Fruit fly (Drosophila melanogaster) whole organism, embryonic: ENCODE measurements around the gene DnaJ-H.

ENCODE experiments used
- Adf1 ChIP-seq: fragments of 200-800 bp; sonication (Bioruptor generic); IDR thresholded peaks from 2 replicates; pipeline ENCODE4 v1.3.6; 2022; ENCODE audit warnings: missing biosample characterization, missing genetic modification characterization
- Asciz ChIP-seq: fragments of 200-800 bp; sonication (Bioruptor generic); optimal IDR thresholded peaks from 2 replicates; lab custom pipeline; 2017; ENCODE audit warnings: missing biosample characterization, mild to moderate bottlenecking, missing genetic modification characterization, missing genetic modification reagents
- CG10209 ChIP-seq: fragments of 200-800 bp; sonication (Bioruptor generic); optimal IDR thresholded peaks from 3 replicates; lab custom pipeline; 2017; ENCODE audit warnings: missing biosample characterization, mild to moderate bottlenecking, missing genetic modification characterization, missing genetic modification reagents
- CG10543 ChIP-seq: fragments of 200-800 bp; sonication (Bioruptor generic); optimal IDR thresholded peaks from 3 replicates; lab custom pipeline; 2017; ENCODE audit warnings: missing biosample characterization, mild to moderate bottlenecking, missing genetic modification characterization, moderate library complexity
- CG11504 ChIP-seq: fragments of 200-800 bp; sonication (Bioruptor generic); optimal IDR thresholded peaks from 3 replicates; lab custom pipeline; 2019; ENCODE audit warnings: missing biosample characterization, mild to moderate bottlenecking, missing genetic modification characterization, moderate library complexity
- CG14014 ChIP-seq: fragments of 200-800 bp; sonication (Bioruptor generic); IDR thresholded peaks from 2 replicates; pipeline ENCODE4 v1.3.6; 2022; ENCODE audit warnings: missing biosample characterization, missing genetic modification characterization
- CG17328 ChIP-seq: fragments of 200-800 bp; sonication (Bioruptor generic); IDR thresholded peaks from 2 replicates; pipeline ENCODE4 v1.3.6; 2022; ENCODE audit warnings: missing biosample characterization, missing genetic modification characterization
- CG17361 ChIP-seq: fragments of 200-800 bp; sonication (Bioruptor generic); IDR thresholded peaks from 3 replicates; pipeline ENCODE4 v1.3.6; 2022; ENCODE audit warnings: missing biosample characterization, missing genetic modification characterization
- CG18599 ChIP-seq: fragments of 200-800 bp; sonication (Bioruptor generic); optimal IDR thresholded peaks from 3 replicates; lab custom pipeline; 2017; ENCODE audit warnings: missing biosample characterization, missing genetic modification characterization, mild to moderate bottlenecking, moderate library complexity, missing genetic modification reagents
- CG3065 ChIP-seq: fragments of 200-800 bp; sonication (Bioruptor generic); optimal IDR thresholded peaks from 2 replicates; lab custom pipeline; 2016; ENCODE audit warnings: missing biosample characterization, missing genetic modification characterization
- CG3726 ChIP-seq: fragments of 200-800 bp; sonication (Bioruptor generic); IDR thresholded peaks from 3 replicates; pipeline ENCODE4, ENCODE4 v1.3.6; 2022; ENCODE audit warnings: missing biosample characterization, missing genetic modification characterization
- CG43689 ChIP-seq: fragments of 200-800 bp; sonication (Bioruptor generic); IDR thresholded peaks from 2 replicates; pipeline ENCODE4 v1.3.6; 2022; ENCODE audit warnings: missing biosample characterization, missing genetic modification characterization
- CG4730 ChIP-seq: fragments of 200-800 bp; sonication (Bioruptor generic); IDR thresholded peaks from 2 replicates; pipeline ENCODE4 v1.3.6; 2022; ENCODE audit warnings: missing biosample characterization, missing genetic modification characterization
- CG5180 ChIP-seq: fragments of 200-800 bp; sonication (Bioruptor generic); optimal IDR thresholded peaks from 3 replicates; lab custom pipeline; 2017; ENCODE audit warnings: missing biosample characterization, missing genetic modification characterization, mild to moderate bottlenecking, moderate library complexity, missing genetic modification reagents
- CG6813 ChIP-seq: fragments of 200-800 bp; sonication (Bioruptor generic); optimal IDR thresholded peaks from 2 replicates; lab custom pipeline; 2017; ENCODE audit warnings: missing biosample characterization, missing genetic modification characterization, mild to moderate bottlenecking, moderate library complexity, missing genetic modification reagents
- CG8359 ChIP-seq: fragments of 200-800 bp; sonication (Bioruptor generic); optimal IDR thresholded peaks from 2 replicates; lab custom pipeline; 2017; ENCODE audit warnings: missing biosample characterization, mild to moderate bottlenecking, missing genetic modification characterization, borderline replicate concordance
- CG9215 ChIP-seq: fragments of 200-800 bp; sonication (Bioruptor generic); IDR thresholded peaks from 2 replicates; pipeline ENCODE4 v1.3.6; 2022; ENCODE audit warnings: missing biosample characterization, missing genetic modification characterization
- CG9727 ChIP-seq: fragments of 200-800 bp; sonication (Bioruptor generic); optimal IDR thresholded peaks from 3 replicates; lab custom pipeline; 2017; ENCODE audit warnings: missing biosample characterization, mild to moderate bottlenecking, missing genetic modification characterization
- Doc3 ChIP-seq: fragments of 200-800 bp; sonication (Bioruptor generic); IDR thresholded peaks from 3 replicates; pipeline ENCODE4 v1.3.6; 2022; ENCODE audit warnings: missing biosample characterization, missing genetic modification characterization; ENCODE audit not compliant: partially characterized antibody
- Dref ChIP-seq: fragments of 200-800 bp; sonication (Bioruptor generic); IDR thresholded peaks from 2 replicates; pipeline ENCODE4 v1.3.6; 2022; ENCODE audit warnings: missing biosample characterization, missing genetic modification characterization
- Drgx ChIP-seq: fragments of 200-800 bp; sonication (Bioruptor generic); IDR thresholded peaks from 2 replicates; pipeline ENCODE4 v1.3.6; 2022; ENCODE audit warnings: missing biosample characterization, missing genetic modification characterization
- ERR ChIP-seq: fragments of 200-800 bp; sonication (Bioruptor generic); optimal IDR thresholded peaks from 2 replicates; lab custom pipeline; 2016; ENCODE audit warnings: missing biosample characterization, missing genetic modification characterization
- Fer1 ChIP-seq: fragments of 200-800 bp; sonication (Bioruptor generic); optimal IDR thresholded peaks from 2 replicates; lab custom pipeline; 2017; ENCODE audit warnings: missing biosample characterization, mild to moderate bottlenecking, missing genetic modification characterization
- H2.0 ChIP-seq: fragments of 200-800 bp; sonication (Bioruptor generic); IDR thresholded peaks from 2 replicates; pipeline ENCODE4 v1.3.6; 2022; ENCODE audit warnings: missing biosample characterization, missing genetic modification characterization
- HLH3B ChIP-seq: fragments of 200-800 bp; sonication (Bioruptor generic); IDR thresholded peaks from 2 replicates; pipeline ENCODE4 v1.3.6; 2022; ENCODE audit warnings: missing biosample characterization, missing genetic modification characterization
- Lim3 ChIP-seq: fragments of 200-800 bp; sonication (Bioruptor generic); IDR thresholded peaks from 2 replicates; pipeline ENCODE4 v1.3.6; 2022; ENCODE audit warnings: missing biosample characterization, missing genetic modification characterization
- Med ChIP-seq: fragments of 200-800 bp; sonication (Bioruptor generic); peaks from one replicate; lab custom pipeline; 2016; ENCODE audit warnings: missing biosample characterization, missing genetic modification characterization, mild to moderate bottlenecking, inconsistent platforms, moderate library complexity
- NFAT ChIP-seq: fragments of 200-800 bp; sonication (Bioruptor generic); IDR thresholded peaks from 2 replicates; pipeline ENCODE4 v1.3.6; 2022; ENCODE audit warnings: missing biosample characterization, missing genetic modification characterization
- Side ChIP-seq: fragments of 200-800 bp; sonication (Bioruptor generic); optimal IDR thresholded peaks from 2 replicates; lab custom pipeline; 2016; ENCODE audit warnings: missing biosample characterization, missing genetic modification characterization
- al ChIP-seq: fragments of 200-800 bp; sonication (Bioruptor generic); IDR thresholded peaks from 2 replicates; pipeline ENCODE4 v1.3.6; 2022; ENCODE audit warnings: missing biosample characterization, missing genetic modification characterization
- ara ChIP-seq: fragments of 200-800 bp; sonication (Bioruptor generic); IDR thresholded peaks from 2 replicates; pipeline ENCODE4 v1.3.6; 2022; ENCODE audit warnings: missing biosample characterization, missing genetic modification characterization
- ato ChIP-seq: fragments of 200-800 bp; sonication (Bioruptor generic); IDR thresholded peaks from 2 replicates; pipeline ENCODE4 v1.3.6; 2022; ENCODE audit warnings: missing biosample characterization, missing genetic modification characterization; ENCODE audit not compliant: partially characterized antibody
- cas ChIP-seq: fragments of 200-800 bp; sonication (Bioruptor generic); IDR thresholded peaks from 2 replicates; pipeline ENCODE4 v1.3.6; 2022; ENCODE audit warnings: missing biosample characterization, missing genetic modification characterization
- corto ChIP-seq: fragments of 200-800 bp; sonication (Bioruptor generic); optimal IDR thresholded peaks from 2 replicates; lab custom pipeline; 2016; ENCODE audit warnings: missing biosample characterization, mild to moderate bottlenecking, missing genetic modification characterization, moderate library complexity
- da ChIP-seq: fragments of 200-800 bp; sonication (Bioruptor generic); optimal IDR thresholded peaks from 2 replicates; lab custom pipeline; 2016; ENCODE audit warnings: missing biosample characterization, missing genetic modification characterization
- fru ChIP-seq: fragments of >200 bp; optimal IDR thresholded peaks from 2 replicates; lab custom pipeline; 2017
- hkb ChIP-seq, 2 experiments: fragments of 200-800 bp in 1 of 2; fragments of >200 bp in 1 of 2; sonication (Bioruptor generic) in 1 of 2; IDR thresholded peaks in 1 of 2; optimal IDR thresholded peaks in 1 of 2; 2 replicates each; pipeline versions ENCODE4 v1.3.6 to Lab custom; 2017 to 2022; ENCODE audit warnings: missing biosample characterization in 1 of 2, missing genetic modification characterization in 1 of 2
- insv ChIP-seq, 2 experiments: fragments of 200-800 bp; sonication (Bioruptor generic); optimal IDR thresholded peaks; 3 replicates each; lab custom pipeline; 2016 to 2018; ENCODE audit warnings: missing biosample characterization in 2 of 2, missing genetic modification characterization in 2 of 2
- nom ChIP-seq: fragments of 200-800 bp; sonication (Bioruptor generic); optimal IDR thresholded peaks from 2 replicates; lab custom pipeline; 2017; ENCODE audit warnings: missing biosample characterization, missing genetic modification characterization, mild to moderate bottlenecking, moderate library complexity, missing genetic modification reagents
- pan ChIP-seq, 4 experiments: fragments of >200 bp in 3 of 4; fragments of 200-800 bp in 1 of 4; sonication (Bioruptor generic) in 1 of 4; optimal IDR thresholded peaks in 3 of 4; IDR thresholded peaks in 1 of 4; 2 replicates each; pipeline versions ENCODE4 v1.3.6 to Lab custom; 2017 to 2022; ENCODE audit warnings: missing biosample characterization in 2 of 4, missing genetic modification characterization in 2 of 4, mixed read lengths in 1 of 4
- phol ChIP-seq: fragments of 200-800 bp; sonication (Bioruptor generic); optimal IDR thresholded peaks from 3 replicates; lab custom pipeline; 2018; ENCODE audit warnings: missing biosample characterization, mild to moderate bottlenecking, missing genetic modification characterization, moderate library complexity
- sens ChIP-seq: fragments of 200-800 bp; sonication (Bioruptor generic); peaks from one replicate; lab custom pipeline; 2016; ENCODE audit warnings: missing biosample characterization, missing genetic modification characterization
- sima ChIP-seq: fragments of 200-800 bp; sonication (Bioruptor generic); optimal IDR thresholded peaks from 2 replicates; lab custom pipeline; 2016; ENCODE audit warnings: missing biosample characterization, missing genetic modification characterization
- stwl ChIP-seq: fragments of 200-800 bp; sonication (Bioruptor generic); optimal IDR thresholded peaks from 3 replicates; lab custom pipeline; 2018; ENCODE audit warnings: missing biosample characterization, mild to moderate bottlenecking, missing genetic modification characterization, moderate library complexity
- tgo ChIP-seq: fragments of 200-800 bp; sonication (Bioruptor generic); IDR thresholded peaks from 3 replicates; pipeline ENCODE4 v1.3.6; 2022; ENCODE audit warnings: missing biosample characterization, missing genetic modification characterization
- tup ChIP-seq: fragments of 200-800 bp; sonication (Bioruptor generic); optimal IDR thresholded peaks from 2 replicates; lab custom pipeline; 2016; ENCODE audit warnings: missing biosample characterization, mild to moderate bottlenecking, missing genetic modification characterization, moderate library complexity
- yki ChIP-seq: fragments of >200 bp; optimal IDR thresholded peaks from 3 replicates; lab custom pipeline; 2018

DnaJ-H gene

DNA sequence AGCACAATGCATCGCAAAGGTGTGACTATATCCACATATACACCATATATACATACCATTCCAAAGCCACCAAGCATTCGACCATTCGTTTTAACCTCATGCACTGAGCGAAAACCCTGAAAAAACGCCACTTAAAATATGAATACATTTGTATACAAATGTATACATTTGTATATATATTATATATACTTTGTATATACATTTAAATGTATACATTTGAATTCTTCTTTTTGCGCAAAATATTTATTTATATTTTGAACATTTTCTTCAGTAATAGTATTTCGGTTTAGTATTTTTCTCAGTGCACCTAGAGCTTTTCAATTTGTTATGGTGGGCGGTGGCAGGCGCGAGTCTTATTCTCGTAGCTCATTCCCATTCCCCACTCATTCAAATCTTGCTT lies 9.5 kb downstream of the DnaJ-H start (continued):
- TF ChIP-seq CG4730 (GFP tag; lab: Robert Waterston, UW) (no peak), ato (GFP tag; lab: Robert Waterston, UW) (no peak), CG10209 (GFP tag; lab: Kevin White, UChicago) (peak; percentile 3), CG9727 (no peak), Asciz (GFP tag; lab: Kevin White, UChicago) (no peak), Drgx (GFP tag; lab: Robert Waterston, UW) (peak; percentile 49; the same call in 1 of the 2 replicates), cas (no peak), Side (GFP tag; lab: Kevin White, UChicago) (no peak), CG8359 (no peak), corto (GFP tag; lab: Kevin White, UChicago) (no peak), CG3065 (GFP tag; lab: Kevin White, UChicago) (no peak), al (GFP tag; lab: Robert Waterston, UW) (0 out of 2 replicates have a peak, but pooled peaks have one; percentile 18), Dref (no peak), Lim3 (no peak), sens (GFP tag; lab: Kevin White, UChicago) (no peak), CG43689 (no peak), CG18599 (GFP tag; lab: Kevin White, UChicago) (peak; percentile 15), H2.0 (no peak), phol (tag; lab: Kevin White, UChicago) (no peak), Fer1 (GFP tag; lab: Kevin White, UChicago) (peak; percentile 62), sima (GFP tag; lab: Kevin White, UChicago) (no peak), da (GFP tag; lab: Kevin White, UChicago) (no peak), insv (GFP tag; optimal IDR thresholded peaks at IDR 0.05; lab: Kevin White, UChicago) (no peak), hkb (optimal IDR thresholded peaks at IDR 0.05; lab: Kevin White, UChicago) (no peak), hkb (GFP tag; IDR thresholded peaks at IDR 0.05; lab: Robert Waterston, UW) (peak; percentile 57)
- TF ChIP-seq, all 482 proteins: peak for 50

DNA sequence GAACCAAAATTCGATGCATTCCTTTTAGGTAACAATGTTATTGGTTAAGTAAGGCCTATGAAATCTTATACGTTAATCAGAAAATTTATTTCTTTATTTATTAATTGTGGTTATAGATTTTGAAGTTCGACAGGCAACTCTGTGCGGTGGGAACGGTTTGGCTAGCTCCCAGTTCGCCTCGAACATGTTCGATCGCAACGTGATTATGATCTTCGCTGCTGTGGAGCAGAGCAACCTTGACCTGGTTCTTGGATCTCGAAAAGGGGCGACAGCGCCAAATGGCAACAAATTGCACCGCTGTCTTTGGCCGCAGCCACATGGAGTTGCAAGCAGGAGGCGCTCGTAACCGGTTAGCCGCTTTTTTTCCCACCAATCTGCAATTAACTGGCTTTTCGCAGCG lies 11.6 kb downstream of the DnaJ-H start:
- peak; percentile 31; the same call in 1 of the 2 replicates for TF ChIP-seq HLH3B (GFP tag; lab: Robert Waterston, UW)
- TF ChIP-seq CG5180: peak; percentile 91
- no peak for TF ChIP-seq NFAT (GFP tag; lab: Robert Waterston, UW)
- TF ChIP-seq tgo (GFP tag; lab: Robert Waterston, UW): no peak
- TF ChIP-seq Doc3 (GFP tag; lab: Robert Waterston, UW): no peak
- no peak for TF ChIP-seq fru (lab: Kevin White, UChicago)
- 0 out of 2 replicates have a peak, but pooled peaks have one; percentile 23 for TF ChIP-seq CG17328 (GFP tag; lab: Robert Waterston, UW)
- no peak for TF ChIP-seq CG10543 (GFP tag; lab: Kevin White, UChicago)
- no peak for TF ChIP-seq stwl (tag; lab: Kevin White, UChicago)
- peak; percentile 41 for TF ChIP-seq Med (GFP tag; lab: Kevin White, UChicago)

DNA sequence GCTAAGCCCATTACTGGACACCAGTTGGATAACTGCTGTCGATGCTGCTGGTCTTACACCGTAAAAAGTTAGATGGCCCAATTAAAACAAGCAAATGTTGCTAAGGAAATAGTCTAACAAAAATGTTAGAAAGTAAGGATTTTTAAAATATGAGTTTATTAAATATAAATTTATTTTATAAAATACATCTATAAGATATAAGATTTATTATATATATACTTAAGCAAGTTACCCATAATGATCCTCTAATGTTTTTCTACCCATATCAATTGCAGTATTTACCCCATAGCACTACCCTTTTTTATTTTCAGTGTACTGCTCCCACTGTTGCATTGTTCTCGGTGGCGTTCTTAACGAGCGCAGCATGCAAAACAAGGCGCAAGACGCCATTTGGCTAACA lies 19.6 kb downstream of the DnaJ-H start:
- TF ChIP-seq Adf1 (GFP tag; lab: Robert Waterston, UW) (no peak), yki (no peak), nom (peak; percentile 14), ara (GFP tag; lab: Robert Waterston, UW) (no peak), CG17361 (GFP tag; lab: Robert Waterston, UW) (0 out of 3 replicates have a peak, but pooled peaks have one; percentile 14), tup (no peak), Med (GFP tag; lab: Kevin White, UChicago) (peak; percentile 9), ERR (no peak), pan (optimal IDR thresholded peaks at IDR 0.05; lab: Kevin White, UChicago) (no peak), pan (GFP tag; optimal IDR thresholded peaks at IDR 0.05 in 1 of 2, IDR thresholded peaks at IDR 0.05 in 1 of 2) (no peak), CG9215 (GFP tag; lab: Robert Waterston, UW) (no peak), CG14014 (no peak), CG3726 (GFP tag; lab: Robert Waterston, UW) (0 out of 3 replicates have a peak, but pooled peaks have one; percentile 32), CG11504 (peak; percentile 12), CG6813 (GFP tag; lab: Kevin White, UChicago) (no peak)
